Worm (Caenorhabditis elegans) whole organism, midembryonic: Measurements from ENCODE around the gene rpl-12.

Experiments used
- T22C8.4 ChIP-seq: fragments of 200-800 bp; sonication (Bioruptor generic); IDR thresholded peaks from 2 replicates; pipeline ENCODE4 v1.3.6; 2022; ENCODE audit warnings: missing genetic modification characterization, missing compliant biosample characterization
- cog-1 ChIP-seq: sonication (generic microtip); optimal IDR thresholded peaks from 2 replicates; lab custom pipeline; 2016; ENCODE audit warnings: missing genetic modification characterization, missing compliant biosample characterization
- flt-1 ChIP-seq: fragments of 200-800 bp; sonication (Bioruptor generic); IDR thresholded peaks from 2 replicates; pipeline ENCODE4 v1.3.6; 2022; ENCODE audit warnings: missing genetic modification characterization, missing compliant biosample characterization
- med-1 ChIP-seq: sonication (generic microtip); optimal IDR thresholded peaks from 2 replicates; lab custom pipeline; 2017; ENCODE audit warnings: missing genetic modification characterization, mild to moderate bottlenecking, missing compliant biosample characterization, antibody characterized with exemption, missing genetic modification reagents; ENCODE audit not compliant: insufficient read depth
- ref-1 ChIP-seq: fragments of 200-800 bp; sonication (Bioruptor generic); conservative IDR thresholded peaks from 2 replicates; pipeline ENCODE4 v1.3.6; 2022; ENCODE audit warnings: missing genetic modification reagents, missing genetic modification characterization, missing compliant biosample characterization
- tab-1 ChIP-seq: fragments of 200-800 bp; sonication (Bioruptor generic); IDR thresholded peaks from 2 replicates; pipeline ENCODE4 v1.3.6; 2022; ENCODE audit warnings: missing genetic modification characterization, missing compliant biosample characterization

DNA sequence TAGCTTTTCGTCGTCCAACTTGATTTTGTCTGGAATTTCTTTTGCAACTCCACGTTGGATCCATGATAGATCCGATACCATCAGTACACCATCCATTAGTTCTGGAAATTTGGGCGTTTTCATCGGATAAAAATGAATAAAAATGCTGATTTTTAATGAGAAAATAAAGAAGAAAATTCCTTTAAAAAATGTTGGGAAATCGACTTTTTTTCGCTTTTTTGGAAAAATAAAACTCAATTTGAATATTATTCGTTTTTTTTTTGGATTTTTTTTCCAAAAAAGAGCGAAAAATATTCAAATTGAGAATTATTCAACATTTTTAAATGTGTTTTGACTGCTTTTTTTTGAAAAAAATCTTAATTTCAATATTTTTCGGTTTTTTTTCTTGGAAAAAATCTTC is 4.0 kb downstream of the rpl-12 start, which contains the start of gene pwp-1:
- TF ChIP-seq flt-1 (no peak), tab-1 (GFP tag; lab: Robert Waterston, UW) (no peak), med-1 (GFP tag; lab: Kevin White, UChicago) (no peak), cog-1 (tag; lab: Kevin White, UChicago) (no peak), T22C8.4 (no peak), ref-1 (GFP tag; lab: Robert Waterston, UW) (no peak)
